Worm (Caenorhabditis elegans) whole organism, young adult: ENCODE data around the gene srz-91.

Experiments used
- D2030.7 ChIP-seq: fragments of 200-800 bp; sonication (Bioruptor generic); IDR thresholded peaks from 2 replicates; pipeline ENCODE4 v1.3.6; 2022; ENCODE audit warnings: missing genetic modification reagents, missing genetic modification characterization, missing compliant biosample characterization
- F10E7.11 ChIP-seq: sonication (generic microtip); optimal IDR thresholded peaks from 2 replicates; lab custom pipeline; 2017; ENCODE audit warnings: mild to moderate bottlenecking, missing genetic modification characterization, moderate library complexity, missing compliant biosample characterization
- F22D6.2 ChIP-seq: sonication (generic microtip); optimal IDR thresholded peaks from 2 replicates; lab custom pipeline; 2016; ENCODE audit warnings: mild to moderate bottlenecking, missing genetic modification characterization, missing compliant biosample characterization
- F39B2.1 ChIP-seq: fragments of 200-800 bp; sonication (Bioruptor generic); IDR thresholded peaks from 2 replicates; pipeline ENCODE4 v1.3.6; 2022; ENCODE audit warnings: missing genetic modification reagents, missing genetic modification characterization, missing compliant biosample characterization
- F49E8.2 ChIP-seq: sonication (generic microtip); optimal IDR thresholded peaks from 3 replicates; lab custom pipeline; 2017; ENCODE audit warnings: missing genetic modification characterization, mild to moderate bottlenecking, missing compliant biosample characterization, antibody characterized with exemption, moderate library complexity; ENCODE audit not compliant: insufficient read depth
- K12H6.12 ChIP-seq: fragments of 200-800 bp; sonication (Bioruptor generic); optimal IDR thresholded peaks from 2 replicates; lab custom pipeline; 2018; ENCODE audit warnings: mild to moderate bottlenecking, missing genetic modification characterization, missing compliant biosample characterization
- Y79H2A.3 ChIP-seq: fragments of 200-800 bp; sonication (Bioruptor generic); conservative IDR thresholded peaks from 2 replicates; pipeline ENCODE4 v1.3.6; 2022; ENCODE audit warnings: missing genetic modification reagents, missing genetic modification characterization, missing compliant biosample characterization
- Y95B8A.8 ChIP-seq: fragments of 200-800 bp; sonication (Bioruptor generic); IDR thresholded peaks from 2 replicates; pipeline ENCODE4 v1.3.6; 2022; ENCODE audit warnings: missing genetic modification reagents, missing genetic modification characterization, missing compliant biosample characterization
- akir-1 ChIP-seq: fragments of 200-800 bp; sonication (Bioruptor generic); optimal IDR thresholded peaks from 2 replicates; lab custom pipeline; 2018; ENCODE audit warnings: mild to moderate bottlenecking, missing genetic modification characterization, moderate library complexity, missing compliant biosample characterization
- ceh-100 ChIP-seq: fragments of 200-800 bp; sonication (Bioruptor generic); IDR thresholded peaks from 2 replicates; pipeline ENCODE4 v1.3.6; 2022; ENCODE audit warnings: missing genetic modification reagents, missing genetic modification characterization, missing compliant biosample characterization
- ceh-91 ChIP-seq: fragments of 200-800 bp; sonication (Bioruptor generic); IDR thresholded peaks from 2 replicates; pipeline ENCODE4 v1.3.6; 2022; ENCODE audit warnings: missing genetic modification reagents, missing genetic modification characterization, missing compliant biosample characterization
- chd-7 ChIP-seq: sonication (generic microtip); optimal IDR thresholded peaks from 2 replicates; lab custom pipeline; 2016; ENCODE audit warnings: mild to moderate bottlenecking, missing genetic modification characterization, moderate library complexity, missing compliant biosample characterization
- dpff-1 ChIP-seq: sonication (generic microtip); optimal IDR thresholded peaks from 2 replicates; lab custom pipeline; 2017; ENCODE audit warnings: mild to moderate bottlenecking, missing genetic modification characterization, missing compliant biosample characterization
- egrh-3 ChIP-seq: fragments of 200-800 bp; sonication (Bioruptor generic); IDR thresholded peaks from 2 replicates; pipeline ENCODE4 v1.3.6; 2022; ENCODE audit warnings: missing genetic modification reagents, missing genetic modification characterization, missing compliant biosample characterization
- fkh-3 ChIP-seq: sonication (generic microtip); optimal IDR thresholded peaks from 2 replicates; lab custom pipeline; 2016; ENCODE audit warnings: mild to moderate bottlenecking, missing genetic modification characterization, missing compliant biosample characterization
- hmg-1.2 ChIP-seq: fragments of 200-800 bp; sonication (Bioruptor generic); IDR thresholded peaks from 2 replicates; pipeline ENCODE4 v1.3.6; 2022; ENCODE audit warnings: missing genetic modification reagents, missing genetic modification characterization, missing compliant biosample characterization
- hmg-20 ChIP-seq: fragments of 200-800 bp; sonication (Bioruptor generic); IDR thresholded peaks from 2 replicates; pipeline ENCODE4 v1.3.6; 2022; ENCODE audit warnings: missing genetic modification reagents, missing genetic modification characterization, missing compliant biosample characterization
- hrde-1 ChIP-seq: sonication (generic microtip); optimal IDR thresholded peaks from 2 replicates; lab custom pipeline; 2016; ENCODE audit warnings: missing genetic modification characterization, mild to moderate bottlenecking, missing compliant biosample characterization, moderate library complexity, missing genotype, missing genetic modification reagents, borderline replicate concordance
- hsf-1 ChIP-seq: fragments of 200-800 bp; sonication (Bioruptor generic); IDR thresholded peaks from 2 replicates; pipeline ENCODE4 v1.3.6; 2022; ENCODE audit warnings: missing genetic modification reagents, missing genetic modification characterization, missing compliant biosample characterization
- lag-1 ChIP-seq: fragments of 200-800 bp; sonication (Bioruptor generic); IDR thresholded peaks from 2 replicates; pipeline ENCODE4 v1.3.6; 2022; ENCODE audit warnings: missing genetic modification reagents, missing genetic modification characterization, missing compliant biosample characterization
- let-526 ChIP-seq: fragments of 200-800 bp; sonication (Bioruptor generic); IDR thresholded peaks from 2 replicates; pipeline ENCODE4 v1.3.6; 2022; ENCODE audit warnings: missing genetic modification reagents, missing genetic modification characterization, missing compliant biosample characterization
- let-607 ChIP-seq, 2 experiments: fragments of 200-800 bp in 1 of 2; sonication (Bioruptor generic) in 1 of 2; sonication (generic microtip) in 1 of 2; optimal IDR thresholded peaks; 2 replicates each; lab custom pipeline; 2016 to 2018; ENCODE audit warnings: mild to moderate bottlenecking in 2 of 2, missing compliant biosample characterization in 2 of 2, missing genetic modification characterization in 2 of 2, moderate library complexity in 2 of 2, missing genotype in 1 of 2
- lin-40 ChIP-seq: sonication (generic microtip); optimal IDR thresholded peaks from 2 replicates; lab custom pipeline; 2016; ENCODE audit warnings: missing genetic modification characterization, mild to moderate bottlenecking, missing compliant biosample characterization, missing genotype, missing genetic modification reagents
- lsl-1 ChIP-seq: fragments of 200-800 bp; sonication (Bioruptor generic); optimal IDR thresholded peaks from 2 replicates; lab custom pipeline; 2018; ENCODE audit warnings: mild to moderate bottlenecking, missing genetic modification characterization, moderate library complexity, missing compliant biosample characterization
- madf-6 ChIP-seq: fragments of 200-800 bp; sonication (Bioruptor generic); IDR thresholded peaks from 2 replicates; pipeline ENCODE4 v1.3.6; 2022; ENCODE audit warnings: missing genetic modification reagents, missing genetic modification characterization, missing compliant biosample characterization
- mcd-1 ChIP-seq: fragments of 200-800 bp; sonication (Bioruptor generic); IDR thresholded peaks from 2 replicates; pipeline ENCODE4 v1.3.6; 2022; ENCODE audit warnings: missing genetic modification reagents, missing genetic modification characterization, missing compliant biosample characterization
- nfya-1 ChIP-seq: sonication (generic microtip); optimal IDR thresholded peaks from 2 replicates; lab custom pipeline; 2017; ENCODE audit warnings: antibody characterized with exemption, missing compliant biosample characterization, missing genetic modification characterization, borderline replicate concordance; ENCODE audit not compliant: insufficient read depth
- nfyb-1 ChIP-seq: fragments of 200-800 bp; sonication (Bioruptor generic); IDR thresholded peaks from 2 replicates; pipeline ENCODE4 v1.3.6; 2022; ENCODE audit warnings: missing genetic modification reagents, missing genetic modification characterization, missing compliant biosample characterization
- nhr-27 ChIP-seq: fragments of 200-800 bp; sonication (Bioruptor generic); optimal IDR thresholded peaks from 2 replicates; lab custom pipeline; 2018; ENCODE audit warnings: mild to moderate bottlenecking, missing genetic modification characterization, moderate library complexity, missing compliant biosample characterization
- rec-8 ChIP-seq, 2 experiments: sonication (generic microtip); optimal IDR thresholded peaks; 2 replicates each; lab custom pipeline; 2016; ENCODE audit warnings: mild to moderate bottlenecking in 2 of 2, missing genetic modification characterization in 2 of 2, missing genetic modification reagents in 2 of 2, missing genotype in 2 of 2, missing biosample characterization in 1 of 2, missing compliant biosample characterization in 1 of 2, moderate library complexity in 1 of 2
- repo-1 ChIP-seq: sonication (generic microtip); optimal IDR thresholded peaks from 2 replicates; lab custom pipeline; 2017; ENCODE audit warnings: mild to moderate bottlenecking, missing genetic modification characterization, missing compliant biosample characterization
- xnd-1 ChIP-seq: sonication (generic microtip); optimal IDR thresholded peaks from 2 replicates; lab custom pipeline; 2016; ENCODE audit warnings: missing genotype, missing genetic modification reagents, missing genetic modification characterization, missing compliant biosample characterization
- ztf-18 ChIP-seq: sonication (generic microtip); optimal IDR thresholded peaks from 2 replicates; lab custom pipeline; 2016; ENCODE audit warnings: missing genotype, mild to moderate bottlenecking, missing genetic modification characterization, missing compliant biosample characterization
- ztf-6 ChIP-seq: fragments of 200-800 bp; sonication (Bioruptor generic); IDR thresholded peaks from 2 replicates; pipeline ENCODE4 v1.3.6; 2022; ENCODE audit warnings: missing genetic modification reagents, missing genetic modification characterization, missing compliant biosample characterization

The srz-91 gene

ce11 chrV:17655205-17655604, 47.3 kb downstream of the srz-91 start:
- peak; percentile 48; the same call in 1 of the 2 replicates for TF ChIP-seq D2030.7
- peak; percentile 2 for TF ChIP-seq F49E8.2 (tag; lab: Kevin White, UChicago)
- no peak for TF ChIP-seq dpff-1 (tag; lab: Kevin White, UChicago)
- peak; percentile 75 for TF ChIP-seq lsl-1 (GFP tag; lab: Kevin White, UChicago)
- no peak for TF ChIP-seq ztf-18 (tag; lab: Kevin White, UChicago)
- no peak for TF ChIP-seq lin-40 (tag; lab: Kevin White, UChicago)
- peak; percentile 64 for TF ChIP-seq madf-6 (GFP tag; lab: Robert Waterston, UW)
- TF ChIP-seq hsf-1 (GFP tag; lab: Robert Waterston, UW), result 0 out of 2 replicates have a peak, but pooled peaks have one; percentile 25

ce11 chrV:17658824-17659223, 50.9 kb downstream of the srz-91 start:
- TF ChIP-seq ceh-91 (GFP tag; lab: Robert Waterston, UW) (0 out of 2 replicates have a peak, but pooled peaks have one; percentile 16), hsf-1 (GFP tag; lab: Robert Waterston, UW) (no peak), fkh-3 (tag; lab: Kevin White, UChicago) (no peak), ceh-100 (GFP tag; lab: Robert Waterston, UW) (no peak), nhr-27 (tag; lab: Kevin White, UChicago) (no peak), let-607 (tag; optimal IDR thresholded peaks at IDR 0.05; lab: Kevin White, UChicago) (no peak), D2030.7 (peak; percentile 48), F22D6.2 (tag; lab: Kevin White, UChicago) (no peak), repo-1 (tag; lab: Kevin White, UChicago) (no peak), ztf-6 (GFP tag; lab: Robert Waterston, UW) (no peak), hmg-1.2 (GFP tag; lab: Robert Waterston, UW) (no peak), mcd-1 (GFP tag; lab: Robert Waterston, UW) (no peak), madf-6 (GFP tag; lab: Robert Waterston, UW) (peak; percentile 63), Y95B8A.8 (GFP tag; lab: Robert Waterston, UW) (no peak), xnd-1 (tag; lab: Kevin White, UChicago) (peak; percentile 56), F39B2.1 (GFP tag; lab: Robert Waterston, UW) (no peak), hmg-20 (GFP tag; lab: Robert Waterston, UW) (no peak), chd-7 (tag; lab: Kevin White, UChicago) (no peak), rec-8 (tag; optimal IDR thresholded peaks at IDR 0.05; lab: Kevin White, UChicago) (no peak), F10E7.11 (tag; lab: Kevin White, UChicago) (no peak), akir-1 (GFP tag; lab: Kevin White, UChicago) (no peak), lag-1 (GFP tag; lab: Robert Waterston, UW) (no peak), egrh-3 (no peak), hrde-1 (tag; lab: Kevin White, UChicago) (no peak), Y79H2A.3 (GFP tag; lab: Robert Waterston, UW) (no peak), let-526 (GFP tag; lab: Robert Waterston, UW) (no peak), K12H6.12 (no peak), nfya-1 (no peak), nfyb-1 (GFP tag; lab: Robert Waterston, UW) (no peak), lsl-1 (GFP tag; lab: Kevin White, UChicago) (peak; percentile 88)
